Fruit fly (Drosophila melanogaster): ENCODE measurements around the gene Cdk12.

DNA sequence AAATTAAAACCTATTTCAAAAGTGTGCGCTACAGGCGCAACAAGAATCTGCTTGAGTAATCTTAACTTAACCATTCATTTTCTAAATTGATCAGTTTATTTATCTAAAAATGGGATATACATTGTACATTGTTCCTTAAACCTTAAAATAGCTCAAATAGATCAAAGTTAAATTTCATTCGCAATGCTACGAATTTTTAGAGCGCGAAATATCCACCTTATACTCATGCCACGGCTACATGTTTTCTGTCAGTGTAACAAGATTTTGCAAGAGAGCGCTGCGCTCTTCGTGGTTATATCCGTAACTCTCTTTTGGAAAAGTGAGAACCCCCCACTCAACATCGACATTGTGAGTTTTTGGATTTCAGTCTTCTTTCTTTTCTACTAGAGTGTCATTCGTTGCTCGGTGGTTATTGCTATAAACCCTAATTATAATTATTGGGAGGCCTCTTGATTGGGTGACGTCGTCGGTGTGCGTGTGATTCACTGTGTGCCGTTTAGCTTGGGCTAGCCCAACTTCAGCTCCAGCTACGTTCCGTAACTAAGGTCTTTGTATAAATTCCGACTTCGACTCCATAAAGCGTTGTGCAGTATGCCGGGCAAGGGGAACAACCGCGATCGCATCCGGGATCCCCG is 6.5 kb upstream of the Cdk12 start:
- no peak for TF ChIP-seq Sin3A (optimal IDR thresholded peaks at IDR 0.05)
- no peak for TF ChIP-seq h (optimal IDR thresholded peaks at IDR 0.05)
- no peak for TF ChIP-seq Myc (optimal IDR thresholded peaks at IDR 0.05)
- TF ChIP-seq psq (optimal IDR thresholded peaks at IDR 0.05), result no peak
- no peak for TF ChIP-seq ttk (optimal IDR thresholded peaks at IDR 0.05)
- TF ChIP-seq insv (optimal IDR thresholded peaks at IDR 0.05), result no peak
